Worm (Caenorhabditis elegans) whole organism, L1 larva: ENCODE measurements around the gene vps-8.

Source experiments
- aly-2 ChIP-seq: fragments of 150-350 bp; optimal IDR thresholded peaks from 2 replicates; lab custom pipeline; 2014; ENCODE audit warnings: missing biosample characterization, missing genetic modification characterization
- ama-1 ChIP-seq: fragments of 150-350 bp; optimal IDR thresholded peaks from 2 replicates; lab custom pipeline; 2014
- blmp-1 ChIP-seq: fragments of 150-350 bp; optimal IDR thresholded peaks from 2 replicates; lab custom pipeline; 2014; ENCODE audit warnings: missing biosample characterization, missing genetic modification characterization
- fkh-10 ChIP-seq: sonication (generic microtip); optimal IDR thresholded peaks from 2 replicates; lab custom pipeline; 2017; ENCODE audit warnings: missing biosample characterization, missing genetic modification reagents, missing genetic modification characterization
- hlh-4 ChIP-seq: sonication (generic microtip); optimal IDR thresholded peaks from 2 replicates; lab custom pipeline; 2016; ENCODE audit warnings: mild to moderate bottlenecking, missing genetic modification characterization, missing compliant biosample characterization
- mdl-1 ChIP-seq, 2 experiments: fragments of 150-350 bp; optimal IDR thresholded peaks; 2 replicates each; lab custom pipeline; 2014 to 2017; ENCODE audit warnings: missing biosample characterization in 2 of 2, missing genetic modification characterization in 2 of 2, inconsistent platforms in 1 of 2
- nhr-76 ChIP-seq: sonication (generic microtip); optimal IDR thresholded peaks from 2 replicates; lab custom pipeline; 2017; ENCODE audit warnings: missing biosample characterization, missing genetic modification characterization
- nhr-77 ChIP-seq: fragments of 150-350 bp; optimal IDR thresholded peaks from 2 replicates; lab custom pipeline; 2014; ENCODE audit warnings: missing biosample characterization, missing genetic modification characterization
- pqm-1 ChIP-seq: sonication (generic microtip); optimal IDR thresholded peaks from 3 replicates; lab custom pipeline; 2017; ENCODE audit warnings: missing biosample characterization, missing genetic modification characterization
- unc-30 ChIP-seq: sonication (generic microtip); optimal IDR thresholded peaks from 2 replicates; lab custom pipeline; 2017; ENCODE audit warnings: missing biosample characterization, missing genetic modification characterization
- unc-62 ChIP-seq: fragments of 150-350 bp; optimal IDR thresholded peaks from 2 replicates; lab custom pipeline; 2014; ENCODE audit warnings: missing biosample characterization, missing genetic modification reagents, missing genetic modification characterization
- zag-1 ChIP-seq: fragments of 150-350 bp; optimal IDR thresholded peaks from 2 replicates; lab custom pipeline; 2014; ENCODE audit warnings: missing biosample characterization, missing genetic modification characterization
- ztf-11 ChIP-seq, 2 experiments: sonication (generic microtip); optimal IDR thresholded peaks; 2 replicates each; lab custom pipeline; 2016 to 2017; ENCODE audit warnings: missing genetic modification characterization in 2 of 2, missing biosample characterization in 1 of 2, missing compliant biosample characterization in 1 of 2

DNA sequence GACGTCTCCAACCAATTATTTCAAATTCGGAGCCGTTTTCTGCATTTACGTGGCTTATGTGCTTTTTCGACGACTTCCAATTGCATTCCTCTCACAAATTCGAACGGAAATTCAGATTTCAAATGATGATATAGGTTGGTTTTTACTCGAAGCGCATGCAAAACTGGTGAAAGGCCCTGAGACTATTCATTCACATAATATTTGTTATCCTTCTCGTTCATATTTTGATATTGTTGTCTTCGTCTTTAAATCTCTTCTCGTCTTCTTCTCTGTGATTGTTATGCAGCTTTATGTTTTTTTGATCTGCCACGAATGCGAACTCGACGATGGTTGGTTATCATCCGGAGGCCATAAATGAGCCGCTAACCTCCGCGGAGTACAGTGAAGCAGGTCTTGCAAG, 7.1 kb upstream of the vps-8 start, which contains the start of gene hpo-12:
- TF ChIP-seq fkh-10 (GFP tag; lab: Kevin White, UChicago) (no peak), blmp-1 (tag; lab: Kevin White, UChicago) (no peak), unc-30 (no peak), nhr-77 (tag; lab: Kevin White, UChicago) (no peak), zag-1 (tag; lab: Kevin White, UChicago) (no peak), aly-2 (tag; lab: Kevin White, UChicago) (no peak), hlh-4 (tag; lab: Kevin White, UChicago) (no peak), ztf-11 (tag; optimal IDR thresholded peaks at IDR 0.05; lab: Kevin White, UChicago) (no peak), pqm-1 (no peak), mdl-1 (tag; optimal IDR thresholded peaks at IDR 0.05; lab: Kevin White, UChicago) (no peak), unc-62 (GFP tag; lab: Kevin White, UChicago) (no peak), ama-1 (lab: Kevin White, UChicago) (no peak), nhr-76 (no peak)
